Fruit fly (Drosophila melanogaster) whole organism, embryonic: ENCODE data around the gene CG10621.

Experiments used
- Adf1 ChIP-seq: fragments of 200-800 bp; sonication (Bioruptor generic); IDR thresholded peaks from 2 replicates; pipeline ENCODE4 v1.3.6; 2022; ENCODE audit warnings: missing biosample characterization, missing genetic modification characterization
- Aef1 ChIP-seq: fragments of 200-800 bp; sonication (Bioruptor generic); IDR thresholded peaks from 3 replicates; pipeline ENCODE4 v1.3.6; 2022; ENCODE audit warnings: missing biosample characterization, missing genetic modification characterization
- CG11504 ChIP-seq: fragments of 200-800 bp; sonication (Bioruptor generic); optimal IDR thresholded peaks from 3 replicates; lab custom pipeline; 2019; ENCODE audit warnings: missing biosample characterization, mild to moderate bottlenecking, missing genetic modification characterization, moderate library complexity
- CG12104 ChIP-seq: fragments of 200-800 bp; sonication (Bioruptor generic); optimal IDR thresholded peaks from 3 replicates; lab custom pipeline; 2016; ENCODE audit warnings: missing biosample characterization, missing genetic modification characterization
- CG12236 ChIP-seq: fragments of 200-800 bp; sonication (Bioruptor generic); optimal IDR thresholded peaks from 2 replicates; lab custom pipeline; 2016; ENCODE audit warnings: missing biosample characterization, missing genetic modification characterization
- CG12299 ChIP-seq: fragments of 200-800 bp; sonication (Bioruptor generic); optimal IDR thresholded peaks from 2 replicates; lab custom pipeline; 2018; ENCODE audit warnings: missing biosample characterization, mild to moderate bottlenecking, missing genetic modification characterization
- CG13296 ChIP-seq: fragments of 200-800 bp; sonication (Bioruptor generic); optimal IDR thresholded peaks from 3 replicates; lab custom pipeline; 2018; ENCODE audit warnings: missing biosample characterization, mild to moderate bottlenecking, missing genetic modification characterization
- CG15601 ChIP-seq: fragments of 200-800 bp; sonication (Bioruptor generic); optimal IDR thresholded peaks from 3 replicates; lab custom pipeline; 2019; ENCODE audit warnings: missing biosample characterization, mild to moderate bottlenecking, missing genetic modification characterization, moderate library complexity
- CG17359 ChIP-seq: fragments of 200-800 bp; sonication (Bioruptor generic); optimal IDR thresholded peaks from 3 replicates; lab custom pipeline; 2018; ENCODE audit warnings: missing biosample characterization, mild to moderate bottlenecking, missing genetic modification characterization, moderate library complexity
- CG17385 ChIP-seq: fragments of 200-800 bp; sonication (Bioruptor generic); optimal IDR thresholded peaks from 3 replicates; lab custom pipeline; 2018; ENCODE audit warnings: missing biosample characterization, mild to moderate bottlenecking, missing genetic modification characterization
- CG17612 ChIP-seq: fragments of 200-800 bp; sonication (Bioruptor generic); IDR thresholded peaks from 2 replicates; pipeline ENCODE4 v1.3.6; 2022; ENCODE audit warnings: missing biosample characterization, missing genetic modification characterization
- CG17829 ChIP-seq: fragments of 200-800 bp; optimal IDR thresholded peaks from 2 replicates; lab custom pipeline; 2019; ENCODE audit warnings: missing biosample characterization, mild to moderate bottlenecking, missing genetic modification characterization, moderate library complexity
- CG18011 ChIP-seq: fragments of 200-800 bp; sonication (Bioruptor generic); optimal IDR thresholded peaks from 2 replicates; lab custom pipeline; 2017; ENCODE audit warnings: missing biosample characterization, missing genetic modification characterization, mild to moderate bottlenecking, moderate library complexity, missing genotype
- CG3163 ChIP-seq: fragments of 200-800 bp; sonication (Bioruptor generic); optimal IDR thresholded peaks from 3 replicates; lab custom pipeline; 2016; ENCODE audit warnings: missing biosample characterization, missing genetic modification characterization
- CG3726 ChIP-seq: fragments of 200-800 bp; sonication (Bioruptor generic); IDR thresholded peaks from 3 replicates; pipeline ENCODE4, ENCODE4 v1.3.6; 2022; ENCODE audit warnings: missing biosample characterization, missing genetic modification characterization
- CG3847 ChIP-seq: fragments of 200-800 bp; sonication (Bioruptor generic); IDR thresholded peaks from 2 replicates; pipeline ENCODE4 v1.3.6; 2022; ENCODE audit warnings: missing biosample characterization, missing genetic modification characterization
- CG4707 ChIP-seq: fragments of 200-800 bp; sonication (Bioruptor generic); optimal IDR thresholded peaks from 2 replicates; lab custom pipeline; 2018; ENCODE audit warnings: missing biosample characterization, mild to moderate bottlenecking, missing genetic modification characterization, moderate library complexity
- CG6854 ChIP-seq: fragments of 200-800 bp; sonication (Bioruptor generic); optimal IDR thresholded peaks from 3 replicates; lab custom pipeline; 2017; ENCODE audit warnings: missing biosample characterization, mild to moderate bottlenecking, missing genetic modification characterization
- CG7372 ChIP-seq: fragments of 200-800 bp; sonication (Bioruptor generic); IDR thresholded peaks from 2 replicates; pipeline ENCODE4 v1.3.6; 2022; ENCODE audit warnings: missing biosample characterization, missing genetic modification characterization
- CG8290 ChIP-seq, 3 experiments: fragments of 200-800 bp; sonication (Bioruptor generic); optimal IDR thresholded peaks; 2 replicates each; lab custom pipeline; 2016 to 2019; ENCODE audit warnings: missing biosample characterization in 3 of 3, missing genetic modification characterization in 3 of 3, mild to moderate bottlenecking in 2 of 3, moderate library complexity in 1 of 3
- CG8765 ChIP-seq: fragments of 200-800 bp; sonication (Bioruptor generic); IDR thresholded peaks from 2 replicates; pipeline ENCODE4 v1.3.6; 2022; ENCODE audit warnings: missing biosample characterization, missing genetic modification characterization
- Dfd ChIP-seq, 2 experiments: fragments of >200 bp; optimal IDR thresholded peaks; 2 replicates each; lab custom pipeline; 2017; ENCODE audit warnings: missing biosample characterization in 2 of 2, missing genetic modification characterization in 2 of 2
- HLH4C ChIP-seq: fragments of 200-800 bp; sonication (Bioruptor generic); IDR thresholded peaks from 3 replicates; pipeline ENCODE4 v1.3.6; 2022; ENCODE audit warnings: missing biosample characterization, missing genetic modification characterization; ENCODE audit not compliant: partially characterized antibody
- HLHmδ ChIP-seq: fragments of 200-800 bp; sonication (Bioruptor generic); optimal IDR thresholded peaks from 2 replicates; lab custom pipeline; 2018; ENCODE audit warnings: missing biosample characterization, mild to moderate bottlenecking, missing genetic modification characterization, moderate library complexity
- HmgZ ChIP-seq: fragments of 200-800 bp; sonication (Bioruptor generic); optimal IDR thresholded peaks from 2 replicates; lab custom pipeline; 2018; ENCODE audit warnings: missing biosample characterization, mild to moderate bottlenecking, missing genetic modification characterization
- Hr51 ChIP-seq, 2 experiments: fragments of 200-800 bp; sonication (Bioruptor generic); optimal IDR thresholded peaks; 2 replicates in 1 of 2; 3 replicates in 1 of 2; lab custom pipeline; 2016 to 2018; ENCODE audit warnings: missing biosample characterization in 2 of 2, missing genetic modification characterization in 2 of 2, mild to moderate bottlenecking in 1 of 2, moderate library complexity in 1 of 2
- Hr78 ChIP-seq, 2 experiments: fragments of 200-800 bp in 1 of 2; fragments of >200 bp in 1 of 2; sonication (Bioruptor generic) in 1 of 2; optimal IDR thresholded peaks; 2 replicates each; lab custom pipeline; 2017 to 2019; ENCODE audit warnings: missing biosample characterization in 2 of 2, missing genetic modification characterization in 2 of 2, mild to moderate bottlenecking in 1 of 2, moderate library complexity in 1 of 2
- NFAT ChIP-seq: fragments of 200-800 bp; sonication (Bioruptor generic); IDR thresholded peaks from 2 replicates; pipeline ENCODE4 v1.3.6; 2022; ENCODE audit warnings: missing biosample characterization, missing genetic modification characterization
- Nf-YC ChIP-seq: fragments of 200-800 bp; optimal IDR thresholded peaks from 3 replicates; lab custom pipeline; 2019; ENCODE audit warnings: missing biosample characterization, mild to moderate bottlenecking, missing genetic modification characterization, moderate library complexity
- Scr ChIP-seq: fragments of 200-800 bp; sonication (Bioruptor generic); IDR thresholded peaks from 2 replicates; pipeline ENCODE4 v1.3.6; 2022; ENCODE audit warnings: missing biosample characterization, missing genetic modification characterization; ENCODE audit not compliant: partially characterized antibody
- Sin3A ChIP-seq: fragments of >200 bp; optimal IDR thresholded peaks from 2 replicates; lab custom pipeline; 2018
- Xrp1 ChIP-seq: fragments of 200-800 bp; sonication (Bioruptor generic); IDR thresholded peaks from 2 replicates; pipeline ENCODE4 v1.3.6; 2022; ENCODE audit warnings: missing biosample characterization, missing genetic modification characterization
- ase ChIP-seq: fragments of 200-800 bp; sonication (Bioruptor generic); IDR thresholded peaks from 3 replicates; pipeline ENCODE4 v1.3.6; 2022; ENCODE audit warnings: missing biosample characterization, missing genetic modification characterization
- crc ChIP-seq: fragments of 200-800 bp; sonication (Bioruptor generic); optimal IDR thresholded peaks from 2 replicates; lab custom pipeline; 2016; ENCODE audit warnings: missing biosample characterization, missing genetic modification characterization
- croc ChIP-seq: fragments of 200-800 bp; sonication (Bioruptor generic); conservative IDR thresholded peaks from 3 replicates; pipeline ENCODE4 v1.3.6; 2022; ENCODE audit warnings: missing biosample characterization, missing genetic modification characterization
- dan ChIP-seq: fragments of 200-800 bp; sonication (Bioruptor generic); IDR thresholded peaks from 2 replicates; pipeline ENCODE4 v1.3.6; 2022; ENCODE audit warnings: missing biosample characterization, missing genetic modification characterization
- dpn ChIP-seq, 2 experiments: fragments of 200-800 bp; sonication (Bioruptor generic); optimal IDR thresholded peaks; 3 replicates each; lab custom pipeline; 2016; ENCODE audit warnings: missing biosample characterization in 2 of 2, missing genetic modification characterization in 2 of 2
- fu2 ChIP-seq: fragments of 200-800 bp; sonication (Bioruptor generic); optimal IDR thresholded peaks from 2 replicates; lab custom pipeline; 2016; ENCODE audit warnings: missing biosample characterization, missing genetic modification characterization
- h ChIP-seq: fragments of >200 bp; optimal IDR thresholded peaks from 2 replicates; lab custom pipeline; 2017
- hbn ChIP-seq: fragments of 200-800 bp; sonication (Bioruptor generic); IDR thresholded peaks from 2 replicates; pipeline ENCODE4 v1.3.6; 2022; ENCODE audit warnings: missing biosample characterization, missing genetic modification characterization; ENCODE audit not compliant: partially characterized antibody
- jing ChIP-seq: fragments of 200-800 bp; sonication (Bioruptor generic); optimal IDR thresholded peaks from 2 replicates; lab custom pipeline; 2018; ENCODE audit warnings: missing biosample characterization, mild to moderate bottlenecking, missing genetic modification characterization
- luna ChIP-seq: fragments of 200-800 bp; sonication (Bioruptor generic); optimal IDR thresholded peaks from 2 replicates; lab custom pipeline; 2016; ENCODE audit warnings: missing biosample characterization, missing genetic modification characterization
- nerfin-2 ChIP-seq: fragments of 200-800 bp; sonication (Bioruptor generic); IDR thresholded peaks from 2 replicates; pipeline ENCODE4 v1.3.6; 2022; ENCODE audit warnings: missing biosample characterization, missing genetic modification characterization; ENCODE audit not compliant: partially characterized antibody
- pita ChIP-seq: fragments of 200-800 bp; sonication (Bioruptor generic); optimal IDR thresholded peaks from 2 replicates; lab custom pipeline; 2017; ENCODE audit warnings: missing biosample characterization, mild to moderate bottlenecking, missing genetic modification characterization
- sr ChIP-seq: fragments of 200-800 bp; sonication (Bioruptor generic); IDR thresholded peaks from 3 replicates; pipeline ENCODE4 v1.3.6; 2022; ENCODE audit warnings: missing biosample characterization, missing genetic modification characterization
- tin ChIP-seq: fragments of 200-800 bp; sonication (Bioruptor generic); optimal IDR thresholded peaks from 3 replicates; lab custom pipeline; 2016; ENCODE audit warnings: missing biosample characterization, missing genetic modification characterization

The CG10621 gene

dm6 chr2L:18987078-18987895, 33.1 kb upstream of the CG10621 start, which contains the start of the genes Swip-1 and EMC5 (continued):
- TF ChIP-seq CG3726 (GFP tag; lab: Robert Waterston, UW) (no peak), HLH4C (GFP tag; lab: Robert Waterston, UW) (peak; percentile 53; the same call in 1 of the 3 replicates), Hr78 (GFP tag; optimal IDR thresholded peaks at IDR 0.05; lab: Kevin White, UChicago) (peak in 1 of 2 experiments; percentile 15), dan (GFP tag; lab: Robert Waterston, UW) (no peak), pita (no peak), CG18011 (no peak), fu2 (no peak), sr (GFP tag; lab: Robert Waterston, UW) (peak; percentile 35; the same call in 1 of the 3 replicates), dpn (GFP tag; optimal IDR thresholded peaks at IDR 0.05; lab: Kevin White, UChicago) (peak in 1 of 2 experiments; percentile 53), Xrp1 (GFP tag; lab: Robert Waterston, UW) (peak; percentile 57), NFAT (GFP tag; lab: Robert Waterston, UW) (peak; percentile 44), CG8765 (GFP tag; lab: Robert Waterston, UW) (no peak), CG12299 (tag; lab: Kevin White, UChicago) (peak; percentile 27), crc (GFP tag; lab: Kevin White, UChicago) (no peak), tin (GFP tag; lab: Kevin White, UChicago) (peak; percentile 56), CG11504 (tag; lab: Kevin White, UChicago) (peak; percentile 75), Dfd (GFP tag; optimal IDR thresholded peaks at IDR 0.05; lab: Kevin White, UChicago) (no peak), h (lab: Kevin White, UChicago) (no peak), CG12104 (GFP tag; lab: Kevin White, UChicago) (peak; percentile 71), CG17612 (GFP tag; lab: Robert Waterston, UW) (0 out of 2 replicates have a peak, but pooled peaks have one; percentile 31), Aef1 (GFP tag; lab: Robert Waterston, UW) (peak; percentile 58; the same call in 2 of the 3 replicates), Scr (peak; percentile 71), CG6854 (no peak), CG4707 (GFP tag; lab: Kevin White, UChicago) (no peak), CG17359 (tag; lab: Kevin White, UChicago) (peak; percentile 41), Hr51 (GFP tag; optimal IDR thresholded peaks at IDR 0.05; lab: Kevin White, UChicago) (peak in 1 of 2 experiments; percentile 64), croc (GFP tag; lab: Robert Waterston, UW) (0 out of 3 replicates have a peak, but pooled peaks have one; percentile 19), HLHmδ (GFP tag; lab: Kevin White, UChicago) (peak; percentile 69), Nf-YC (tag; lab: Kevin White, UChicago) (peak; percentile 78), CG13296 (GFP tag; lab: Kevin White, UChicago) (peak; percentile 49), CG3163 (GFP tag; lab: Kevin White, UChicago) (peak; percentile 2), Adf1 (GFP tag; lab: Robert Waterston, UW) (no peak), CG17385 (peak; percentile 30), jing (GFP tag; lab: Kevin White, UChicago) (no peak), CG15601 (tag; lab: Kevin White, UChicago) (peak; percentile 66), Sin3A (no peak), nerfin-2 (no peak), luna (GFP tag; lab: Kevin White, UChicago) (no peak), CG12236 (GFP tag; lab: Kevin White, UChicago) (no peak), CG8290 (GFP tag; optimal IDR thresholded peaks at IDR 0.05; lab: Kevin White, UChicago) (peak; percentile 43), CG8290 (tag; optimal IDR thresholded peaks at IDR 0.05; lab: Kevin White, UChicago) (peak; percentile 17 to 36), CG17829 (tag; lab: Kevin White, UChicago) (peak; percentile 77), ase (GFP tag; lab: Robert Waterston, UW) (peak; percentile 18; the same call in 1 of the 3 replicates), HmgZ (tag; lab: Kevin White, UChicago) (peak; percentile 28), CG3847 (GFP tag; lab: Robert Waterston, UW) (peak; percentile 70), hbn (GFP tag; lab: Robert Waterston, UW) (peak; percentile 40; the same call in 1 of the 2 replicates), CG7372 (GFP tag; lab: Robert Waterston, UW) (no peak)
